Worm (Caenorhabditis elegans): Measurements from ENCODE around the gene srx-86.

srx-86 gene

DNA sequence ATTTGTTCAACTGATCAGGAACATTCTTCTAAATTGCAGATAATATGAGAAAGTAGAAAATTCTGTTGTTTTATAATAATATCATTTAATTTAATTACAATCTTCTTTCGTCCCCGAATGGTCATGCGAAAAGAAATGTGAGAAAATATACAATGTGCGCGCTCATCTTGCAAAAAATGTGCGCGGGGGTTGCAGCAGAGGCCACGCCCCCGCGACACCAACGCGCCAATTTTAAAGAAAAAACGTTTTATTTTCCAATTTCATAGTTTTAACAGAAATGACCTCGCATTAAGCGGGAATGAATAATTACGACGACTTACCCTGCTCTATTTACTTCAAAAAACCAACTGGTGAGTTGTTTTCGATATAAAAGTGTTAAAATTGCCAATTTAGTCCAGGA, 47.7 kb downstream of the srx-86 start, which contains the start of gene sas-5 (continued):
- peak; percentile 43; the same call in 1 of the 2 replicates for TF ChIP-seq hsf-1 (GFP tag; IDR thresholded peaks at IDR 0.05)
- TF ChIP-seq attf-5 (GFP tag; optimal IDR thresholded peaks at IDR 0.05) = peak; percentile 54
- peak; percentile 51 for TF ChIP-seq lin-40 (tag; optimal IDR thresholded peaks at IDR 0.05)
- peak; percentile 57 for TF ChIP-seq ceh-27 (GFP tag; optimal IDR thresholded peaks at IDR 0.05)
- no peak for TF ChIP-seq akir-1 (GFP tag; optimal IDR thresholded peaks at IDR 0.05)
- peak; percentile 58 for TF ChIP-seq athp-1 (tag; optimal IDR thresholded peaks at IDR 0.05)
- peak; percentile 37; the same call in 1 of the 2 replicates for TF ChIP-seq B0019.2 (GFP tag; conservative IDR thresholded peaks at IDR 0.05)
- peak; percentile 78 for TF ChIP-seq F23B12.7 (tag; optimal IDR thresholded peaks at IDR 0.05; ENCODE audit: insufficient read depth)
- no peak for TF ChIP-seq mel-28 (tag; optimal IDR thresholded peaks at IDR 0.05; ENCODE audit: borderline replicate concordance)
- peak; percentile 67 for TF ChIP-seq ztf-18 (tag; optimal IDR thresholded peaks at IDR 0.05)
- no peak for TF ChIP-seq tbp1 (GFP tag; optimal IDR thresholded peaks at IDR 0.05)
- peak in 1 of 2 experiments; percentile 50 for TF ChIP-seq rec-8 (tag; optimal IDR thresholded peaks at IDR 0.05)
- TF ChIP-seq ekl-4 (GFP tag; IDR thresholded peaks at IDR 0.05) = peak; percentile 78
- TF ChIP-seq ztf-3 (GFP tag; optimal IDR thresholded peaks at IDR 0.05) = no peak
- TF ChIP-seq tlf-1 (GFP tag; optimal IDR thresholded peaks at IDR 0.05) = peak; percentile 70
- TF ChIP-seq snpc-1.1 (tag; optimal IDR thresholded peaks at IDR 0.05; ENCODE audit: insufficient read depth) = peak; percentile 65

DNA sequence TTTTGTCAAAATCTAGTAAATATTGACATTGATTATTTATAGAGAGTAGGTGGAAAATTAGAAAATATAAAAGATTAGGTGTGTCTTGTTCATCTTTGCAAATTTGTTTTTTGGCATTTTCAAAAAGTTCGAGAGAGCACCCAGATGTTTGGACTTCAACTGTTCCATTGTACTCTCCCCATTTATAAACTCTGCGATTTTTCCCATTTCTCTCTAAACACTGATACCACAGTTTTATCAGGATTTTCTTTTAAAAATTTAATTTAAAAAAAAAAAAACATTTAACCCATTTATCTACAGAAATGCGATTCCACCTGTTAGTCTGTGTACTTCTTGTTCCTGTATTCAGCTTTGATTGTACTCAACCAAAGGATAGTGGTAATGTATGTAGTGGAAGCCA, 50.3 kb downstream of the srx-86 start, which contains the start of gene tag-290:
Gene tag-290, plus strand, starts transcription at position 301 of the 400 bp plus-strand sequence.
- TF ChIP-seq F52B5.7 (tag; optimal IDR thresholded peaks at IDR 0.05) (no peak), ets-4 (GFP tag; optimal IDR thresholded peaks at IDR 0.05) (no peak), dpff-1 (tag; optimal IDR thresholded peaks at IDR 0.05) (no peak), ztf-18 (tag; optimal IDR thresholded peaks at IDR 0.05) (no peak), attf-5 (GFP tag; optimal IDR thresholded peaks at IDR 0.05) (no peak), attf-6 (GFP tag; IDR thresholded peaks at IDR 0.05) (no peak), madf-6 (GFP tag; IDR thresholded peaks at IDR 0.05) (no peak), F22D6.2 (tag; optimal IDR thresholded peaks at IDR 0.05) (no peak), dpl-1 (GFP tag; optimal IDR thresholded peaks at IDR 0.05) (no peak), ztf-22 (GFP tag; optimal IDR thresholded peaks at IDR 0.05) (no peak), sptf-2 (GFP tag; optimal IDR thresholded peaks at IDR 0.05) (no peak), attf-3 (GFP tag; conservative IDR thresholded peaks at IDR 0.05) (no peak)
